Worm (Caenorhabditis elegans) whole organism, midembryonic: ENCODE data around the gene F43G6.4.

Experiments
- T22C8.4 ChIP-seq: fragments of 200-800 bp; sonication (Bioruptor generic); IDR thresholded peaks from 2 replicates; pipeline ENCODE4 v1.3.6; 2022; ENCODE audit warnings: missing genetic modification characterization, missing compliant biosample characterization
- cog-1 ChIP-seq: sonication (generic microtip); optimal IDR thresholded peaks from 2 replicates; lab custom pipeline; 2016; ENCODE audit warnings: missing genetic modification characterization, missing compliant biosample characterization
- flt-1 ChIP-seq: fragments of 200-800 bp; sonication (Bioruptor generic); IDR thresholded peaks from 2 replicates; pipeline ENCODE4 v1.3.6; 2022; ENCODE audit warnings: missing genetic modification characterization, missing compliant biosample characterization
- klf-2 ChIP-seq: fragments of 200-800 bp; sonication (Bioruptor generic); conservative IDR thresholded peaks from 2 replicates; pipeline ENCODE4 v1.3.6; 2022; ENCODE audit warnings: missing genetic modification reagents, missing genetic modification characterization, missing compliant biosample characterization
- med-1 ChIP-seq: sonication (generic microtip); optimal IDR thresholded peaks from 2 replicates; lab custom pipeline; 2017; ENCODE audit warnings: missing genetic modification characterization, mild to moderate bottlenecking, missing compliant biosample characterization, antibody characterized with exemption, missing genetic modification reagents; ENCODE audit not compliant: insufficient read depth
- ref-1 ChIP-seq: fragments of 200-800 bp; sonication (Bioruptor generic); conservative IDR thresholded peaks from 2 replicates; pipeline ENCODE4 v1.3.6; 2022; ENCODE audit warnings: missing genetic modification reagents, missing genetic modification characterization, missing compliant biosample characterization
- tab-1 ChIP-seq: fragments of 200-800 bp; sonication (Bioruptor generic); IDR thresholded peaks from 2 replicates; pipeline ENCODE4 v1.3.6; 2022; ENCODE audit warnings: missing genetic modification characterization, missing compliant biosample characterization
- ztf-23 ChIP-seq: fragments of 200-800 bp; sonication (Bioruptor generic); IDR thresholded peaks from 2 replicates; pipeline ENCODE4 v1.3.6; 2022; ENCODE audit warnings: missing genetic modification reagents, missing genetic modification characterization, missing compliant biosample characterization
- ztf-29 ChIP-seq: fragments of 200-800 bp; sonication (Bioruptor generic); IDR thresholded peaks from 2 replicates; pipeline ENCODE4 v1.3.6; 2022; ENCODE audit warnings: missing genetic modification reagents, missing genetic modification characterization, missing compliant biosample characterization

The F43G6.4 gene

DNA sequence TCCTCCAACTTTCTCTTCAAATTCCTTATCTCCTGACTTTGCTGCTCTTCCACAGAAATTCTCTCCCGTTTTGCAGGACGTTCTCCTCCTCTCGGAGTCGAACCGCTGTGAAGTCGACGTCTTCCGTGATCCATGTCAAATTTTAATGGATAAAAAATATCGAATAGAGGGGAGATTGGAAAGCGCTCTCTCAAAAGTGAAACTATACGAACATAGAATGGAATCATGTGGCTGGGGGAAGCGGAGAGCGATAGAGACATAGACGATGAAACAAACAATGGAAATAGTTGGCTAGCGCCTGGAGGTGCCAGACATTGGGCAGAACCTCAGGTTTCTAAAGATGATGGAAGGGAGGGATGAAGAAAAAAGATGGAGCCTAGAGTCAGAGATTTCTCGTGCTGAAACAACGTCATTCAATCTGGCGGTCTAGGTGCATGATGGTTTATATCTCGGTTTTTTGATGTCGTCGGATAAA, 23.4 kb downstream of the F43G6.4 start, which contains the start of gene F43G6.8:
Gene F43G6.8, minus strand, starts transcription at position 198 of the 475 bp plus-strand sequence.
- TF ChIP-seq ref-1 (no peak), ztf-23 (no peak), T22C8.4 (GFP tag; lab: Robert Waterston, UW) (no peak), ztf-29 (no peak), tab-1 (GFP tag; lab: Robert Waterston, UW) (no peak), klf-2 (no peak), flt-1 (GFP tag; lab: Robert Waterston, UW) (no peak), med-1 (GFP tag; lab: Kevin White, UChicago) (no peak), cog-1 (no peak)

DNA sequence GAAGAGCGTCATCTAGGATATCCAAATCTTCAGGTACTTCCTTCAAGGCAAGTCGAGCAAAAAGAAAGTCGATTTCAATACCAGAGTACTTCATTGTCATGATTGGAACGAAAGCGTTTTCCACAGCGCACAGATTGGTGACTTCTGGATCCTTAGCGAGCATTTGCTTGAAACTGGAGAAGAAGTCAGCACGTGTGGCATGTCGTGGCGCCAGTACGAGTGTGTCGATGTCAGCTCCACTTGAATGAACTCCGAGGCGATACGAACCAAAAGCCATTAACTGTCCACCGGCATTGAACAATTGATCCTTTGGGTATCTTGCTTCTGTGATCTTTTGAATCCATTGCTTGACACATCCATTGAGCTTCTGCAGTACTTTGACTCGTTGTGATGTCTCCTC, 25.5 kb downstream of the F43G6.4 start:
- no peak for TF ChIP-seq ref-1
- no peak for TF ChIP-seq ztf-23
- no peak for TF ChIP-seq flt-1 (GFP tag; lab: Robert Waterston, UW)
- TF ChIP-seq tab-1 (GFP tag; lab: Robert Waterston, UW) = no peak
- TF ChIP-seq cog-1 = no peak
- no peak for TF ChIP-seq med-1 (GFP tag; lab: Kevin White, UChicago)
- TF ChIP-seq klf-2 = no peak
- TF ChIP-seq T22C8.4 (GFP tag; lab: Robert Waterston, UW) = no peak
- no peak for TF ChIP-seq ztf-29

DNA sequence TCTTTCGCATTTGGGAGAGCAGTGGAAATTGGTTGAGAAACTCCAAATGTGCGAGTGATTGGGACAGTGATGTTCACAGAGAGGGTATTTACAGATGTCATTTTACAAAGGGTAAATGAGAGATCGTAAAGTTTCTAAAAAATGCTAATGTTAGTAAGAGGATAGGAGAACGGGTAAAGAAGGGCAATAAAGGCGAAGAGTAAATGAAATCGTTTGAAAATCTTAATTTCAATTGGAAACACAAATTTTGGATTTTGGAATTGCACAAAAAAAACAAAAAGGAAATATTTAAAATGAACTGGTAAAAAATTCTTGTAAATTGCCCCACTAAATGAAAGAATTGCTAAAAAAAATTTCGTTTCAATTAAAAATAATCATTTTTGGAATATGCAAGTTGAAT, 25.9 kb downstream of the F43G6.4 start, which contains the start of gene pap-3:
Gene pap-3, minus strand, starts transcription at position 101 of the 400 bp plus-strand sequence.
- TF ChIP-seq T22C8.4 (GFP tag; lab: Robert Waterston, UW) (no peak), med-1 (GFP tag; lab: Kevin White, UChicago) (no peak), ztf-23 (no peak), ztf-29 (no peak), cog-1 (no peak), klf-2 (no peak), ref-1 (no peak), flt-1 (GFP tag; lab: Robert Waterston, UW) (no peak)

DNA sequence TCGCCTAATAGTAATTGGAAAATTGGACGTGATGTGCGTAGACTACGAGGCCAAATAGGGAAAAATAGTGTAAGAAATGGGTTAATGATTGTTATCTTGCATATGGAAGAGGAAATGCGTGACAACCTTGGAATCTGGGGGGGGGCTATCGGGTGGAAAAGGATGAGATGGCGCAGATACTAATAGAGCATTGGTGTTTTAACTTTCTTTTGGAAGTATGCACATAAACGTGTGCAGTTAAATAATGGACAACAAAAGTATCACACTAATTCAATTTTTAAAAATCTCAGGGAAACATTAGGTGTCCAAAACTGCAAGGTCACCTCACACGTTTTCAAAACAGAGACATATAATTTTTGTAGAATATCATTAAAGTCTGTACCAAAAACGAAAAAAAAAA, 29.3 kb downstream of the F43G6.4 start, which contains the start of gene Y6D1A.2:
Gene Y6D1A.2, minus strand, starts transcription at position 101 of the 400 bp plus-strand sequence.
- TF ChIP-seq klf-2 (no peak), T22C8.4 (GFP tag; lab: Robert Waterston, UW) (no peak), ztf-23 (no peak), ref-1 (no peak), cog-1 (no peak), tab-1 (GFP tag; lab: Robert Waterston, UW) (no peak), ztf-29 (no peak), flt-1 (GFP tag; lab: Robert Waterston, UW) (no peak), med-1 (GFP tag; lab: Kevin White, UChicago) (no peak)

DNA sequence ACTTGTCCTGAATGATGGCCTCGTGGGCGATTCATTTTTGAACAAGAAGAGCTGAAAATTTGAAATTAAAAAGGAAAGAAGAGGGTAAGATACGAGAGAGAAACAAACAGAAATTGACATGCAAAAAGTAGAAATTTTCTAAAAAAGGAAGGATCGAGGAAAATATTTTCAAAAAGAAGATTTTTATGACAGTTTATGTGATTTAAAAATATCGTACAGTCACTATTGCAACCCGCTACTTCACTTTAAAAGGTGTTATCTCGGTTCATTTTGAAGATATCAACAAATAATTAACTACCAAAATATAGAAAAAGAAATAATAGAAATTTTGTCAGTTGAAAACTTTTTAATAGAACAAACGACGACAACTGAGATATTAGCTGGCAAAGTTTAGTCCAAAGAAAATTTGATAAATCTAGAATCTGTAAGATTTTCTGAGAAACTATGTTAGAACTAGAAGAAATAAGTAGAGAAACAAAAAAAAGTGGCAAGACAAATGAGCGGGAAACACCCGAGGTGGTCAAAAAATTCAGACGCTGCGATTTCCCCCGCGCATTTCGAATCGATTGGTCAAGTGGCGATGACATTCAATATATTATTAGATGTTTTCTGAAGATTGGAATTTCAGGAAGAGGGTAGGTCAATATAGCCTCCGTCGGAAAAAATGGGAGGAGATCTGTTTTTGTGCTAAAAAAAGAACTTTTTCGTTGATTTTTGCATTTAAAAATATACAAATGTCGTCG, 33.2 kb downstream of the F43G6.4 start, which contains the start of gene Y6D1A.1:
Gene Y6D1A.1, minus strand, starts transcription at position 51 of the 743 bp plus-strand sequence.
- TF ChIP-seq ztf-29 (no peak), tab-1 (GFP tag; lab: Robert Waterston, UW) (no peak), ref-1 (no peak), med-1 (GFP tag; lab: Kevin White, UChicago) (no peak), flt-1 (GFP tag; lab: Robert Waterston, UW) (no peak), cog-1 (no peak)

DNA sequence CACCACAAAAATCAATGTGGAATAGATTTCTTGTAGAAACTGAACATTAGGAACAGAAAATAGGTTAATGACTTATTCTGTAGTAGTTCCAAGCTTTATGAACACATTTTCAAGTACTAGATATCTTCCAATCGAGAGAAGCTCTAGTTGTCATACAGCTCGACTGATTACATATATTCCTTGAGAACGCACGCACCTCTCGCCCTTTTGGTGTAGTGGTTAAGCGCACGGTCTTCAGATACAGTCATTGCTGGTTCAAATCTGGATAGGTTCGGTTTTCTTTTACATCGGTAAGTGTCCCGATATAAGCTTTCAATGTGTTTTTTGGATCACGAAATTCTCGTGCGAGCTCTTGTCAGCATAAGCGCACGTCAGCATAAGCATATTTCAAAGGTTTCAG, 34.1 kb downstream of the F43G6.4 start:
- 0 out of 2 replicates have a peak, but pooled peaks have one; percentile 35 for TF ChIP-seq ztf-23
- TF ChIP-seq tab-1 (GFP tag; lab: Robert Waterston, UW) = 0 out of 2 replicates have a peak, but pooled peaks have one; percentile 59
- 0 out of 2 replicates have a peak, but pooled peaks have one; percentile 53 for TF ChIP-seq flt-1 (GFP tag; lab: Robert Waterston, UW)

DNA sequence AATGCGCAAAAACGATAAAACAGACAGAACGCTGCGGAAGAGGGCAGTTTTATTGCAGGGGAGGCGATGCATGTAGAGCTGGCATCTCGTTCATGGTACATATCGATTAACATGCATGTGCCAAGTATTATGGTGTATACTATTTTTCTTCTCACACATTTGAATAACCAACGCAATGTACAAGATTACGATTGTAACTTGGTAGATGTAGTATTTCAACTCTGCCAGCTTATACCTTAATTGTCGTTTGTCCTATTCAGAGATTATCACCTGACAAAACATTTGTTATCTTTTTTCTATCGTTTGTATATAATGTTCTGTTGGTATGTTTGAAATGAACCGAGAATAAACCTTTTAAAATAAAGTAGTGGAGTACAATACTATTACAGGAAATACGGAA, 39.4 kb downstream of the F43G6.4 start, which contains the start of gene pes-5:
Gene pes-5, minus strand, starts transcription at position 101 of the 400 bp plus-strand sequence.
- no peak for TF ChIP-seq med-1 (GFP tag; lab: Kevin White, UChicago)
- no peak for TF ChIP-seq flt-1 (GFP tag; lab: Robert Waterston, UW)
- TF ChIP-seq tab-1 (GFP tag; lab: Robert Waterston, UW) = no peak
- no peak for TF ChIP-seq T22C8.4 (GFP tag; lab: Robert Waterston, UW)
- no peak for TF ChIP-seq klf-2
- no peak for TF ChIP-seq ztf-23
- TF ChIP-seq ztf-29 = no peak
- no peak for TF ChIP-seq ref-1
- no peak for TF ChIP-seq cog-1

DNA sequence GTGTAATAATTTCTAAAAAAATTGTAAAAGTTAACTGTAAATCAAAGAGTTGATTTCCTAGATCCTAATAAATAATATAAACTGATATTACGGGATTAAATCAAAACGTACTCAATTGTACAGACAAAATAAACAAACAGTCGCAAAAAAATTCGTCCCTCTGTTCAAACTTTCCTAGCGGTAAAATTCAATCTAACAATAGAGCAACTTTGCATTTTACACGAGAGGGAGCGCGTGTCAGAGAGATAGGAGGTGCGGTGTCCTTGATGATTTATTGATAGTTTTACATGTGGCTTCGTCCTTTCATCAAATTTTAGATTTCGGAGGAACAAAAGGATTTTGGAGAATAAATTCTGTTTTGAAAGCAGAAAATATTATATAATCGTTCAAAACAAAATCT, 40.0 kb downstream of the F43G6.4 start:
- TF ChIP-seq ztf-23 (no peak), ref-1 (no peak), tab-1 (GFP tag; lab: Robert Waterston, UW) (no peak), med-1 (GFP tag; lab: Kevin White, UChicago) (no peak), flt-1 (GFP tag; lab: Robert Waterston, UW) (no peak), T22C8.4 (GFP tag; lab: Robert Waterston, UW) (no peak), cog-1 (no peak), klf-2 (no peak), ztf-29 (no peak)

DNA sequence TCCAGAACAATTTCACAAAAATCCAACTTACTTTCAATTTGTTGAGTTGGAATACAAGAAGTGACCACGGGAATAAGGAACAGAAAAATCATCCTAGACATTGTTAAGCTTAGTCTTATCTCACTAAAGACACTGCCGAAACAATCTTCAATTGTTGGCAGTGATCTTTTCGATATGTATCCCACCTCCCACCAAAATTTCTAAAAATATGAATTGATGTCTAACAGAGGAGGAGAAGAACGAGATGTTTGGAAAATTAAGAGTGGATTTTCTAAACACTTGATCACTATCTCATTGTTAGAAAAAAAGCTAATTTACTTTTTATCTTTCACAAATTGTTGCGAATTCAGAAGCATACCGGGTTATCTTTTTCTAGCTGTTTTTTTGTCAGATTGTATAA, 41.9 kb downstream of the F43G6.4 start, which contains the start of gene clec-144:
Gene clec-144, minus strand, starts transcription at position 101 of the 400 bp plus-strand sequence.
- TF ChIP-seq T22C8.4 (GFP tag; lab: Robert Waterston, UW) = no peak
- no peak for TF ChIP-seq cog-1
- TF ChIP-seq ref-1 = no peak
- TF ChIP-seq tab-1 (GFP tag; lab: Robert Waterston, UW) = no peak
- no peak for TF ChIP-seq klf-2
- no peak for TF ChIP-seq med-1 (GFP tag; lab: Kevin White, UChicago)

DNA sequence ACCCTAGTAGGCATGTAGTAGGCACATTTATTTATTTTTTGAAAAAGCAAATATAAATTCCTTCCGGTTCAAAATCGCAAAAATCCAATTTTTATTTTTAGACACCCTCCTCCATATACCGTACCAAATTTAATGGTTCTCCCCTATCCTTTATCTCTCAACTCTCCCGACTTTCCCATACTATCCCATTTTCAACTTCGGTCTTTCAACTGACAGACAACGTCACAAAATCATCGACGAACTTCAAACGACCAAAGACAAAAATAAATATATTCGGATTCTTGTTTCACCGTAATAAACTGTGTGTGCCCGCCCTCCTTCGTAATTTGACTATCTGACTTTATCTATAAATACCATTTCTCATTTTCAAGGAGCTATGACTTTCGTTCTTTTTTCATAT, 44.6 kb downstream of the F43G6.4 start, which contains the start of gene T27D12.6:
Gene T27D12.6, plus strand, starts transcription at position 301 of the 400 bp plus-strand sequence.
- TF ChIP-seq tab-1 (GFP tag; lab: Robert Waterston, UW) (no peak), ztf-23 (no peak), flt-1 (GFP tag; lab: Robert Waterston, UW) (no peak), cog-1 (no peak), med-1 (GFP tag; lab: Kevin White, UChicago) (no peak), T22C8.4 (GFP tag; lab: Robert Waterston, UW) (no peak), klf-2 (no peak), ref-1 (no peak), ztf-29 (no peak)
